Fruit fly (Drosophila melanogaster): ENCODE results near the gene CG10237.
A peak's percentile ranks its signal among the peaks of the same experiment; 100 is the strongest.

CG10237 gene

DNA sequence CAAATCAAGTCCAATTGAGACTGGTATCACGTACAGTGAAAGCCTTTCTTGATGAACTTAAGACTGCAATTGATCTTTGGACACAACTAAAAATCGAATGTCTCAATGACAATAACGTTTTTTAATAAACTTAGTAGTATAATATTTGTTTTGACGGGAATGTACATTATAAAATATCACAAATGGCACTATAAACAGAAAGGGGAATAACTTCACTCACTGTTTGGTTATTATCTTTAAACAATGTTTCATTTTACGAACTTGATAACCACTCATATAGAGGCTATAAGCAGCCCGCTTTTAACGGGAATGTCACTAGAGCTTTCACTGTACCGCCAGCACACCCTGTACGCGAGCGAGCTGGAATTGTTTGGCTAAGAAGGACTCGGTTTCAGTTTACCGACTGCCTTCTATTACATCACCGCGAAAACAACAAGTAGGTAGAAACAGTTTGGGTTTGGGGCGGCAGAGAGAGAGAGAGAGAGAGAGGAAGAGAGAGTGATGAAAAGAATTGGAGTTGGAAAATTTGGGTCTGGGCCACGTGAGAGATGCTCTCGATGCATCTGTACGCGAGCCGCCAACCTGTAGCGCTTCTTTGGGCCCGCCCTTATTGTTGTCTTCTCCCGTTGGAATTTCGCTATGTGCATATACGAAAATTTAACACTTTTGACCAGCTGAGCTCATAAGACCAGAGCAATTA, 44.8 kb downstream of the CG10237 start (continued):
- TF ChIP-seq Mad (GFP tag; optimal IDR thresholded peaks at IDR 0.05) (no peak), CG8765 (GFP tag; IDR thresholded peaks at IDR 0.05) (no peak), CTCF (GFP tag; optimal IDR thresholded peaks at IDR 0.05) (no peak), Sox102F (GFP tag; optimal IDR thresholded peaks at IDR 0.05) (peak; percentile 22), Pdp1 (GFP tag; optimal IDR thresholded peaks at IDR 0.05) (peak in 1 of 2 experiments; percentile 78), shn (GFP tag; optimal IDR thresholded peaks at IDR 0.05) (peak; percentile 16), tgo (GFP tag; IDR thresholded peaks at IDR 0.05) (no peak), CG11696 (GFP tag; IDR thresholded peaks at IDR 0.05) (no peak), NfI (GFP tag; optimal IDR thresholded peaks at IDR 0.05) (peak; percentile 12), ttk (GFP tag; IDR thresholded peaks at IDR 0.05) (no peak), sens (GFP tag) (peak; percentile 44), ap (GFP tag; IDR thresholded peaks at IDR 0.05) (no peak), sd (tag; optimal IDR thresholded peaks at IDR 0.05) (peak; percentile 25), CG7745 (tag; optimal IDR thresholded peaks at IDR 0.05) (no peak), Bdp1 (GFP tag; optimal IDR thresholded peaks at IDR 0.05) (no peak), CG9609 (GFP tag; optimal IDR thresholded peaks at IDR 0.05) (no peak), CG1792 (GFP tag; optimal IDR thresholded peaks at IDR 0.05) (no peak), CG17361 (GFP tag; IDR thresholded peaks at IDR 0.05) (peak; percentile 51; the same call in 2 of the 3 replicates), twi (tag; optimal IDR thresholded peaks at IDR 0.05) (no peak), Trl (optimal IDR thresholded peaks at IDR 0.05) (peak; percentile 78 to 81), Trl (GFP tag; optimal IDR thresholded peaks at IDR 0.05) (no peak), Rx (GFP tag; IDR thresholded peaks at IDR 0.05) (no peak), caup (GFP tag; optimal IDR thresholded peaks at IDR 0.05; ENCODE audit: severe bottlenecking) (no peak), CG18011 (GFP tag; optimal IDR thresholded peaks at IDR 0.05) (no peak), Dref (GFP tag; IDR thresholded peaks at IDR 0.05) (no peak), Meics (GFP tag; optimal IDR thresholded peaks at IDR 0.05) (peak; percentile 49), Sry-δ (GFP tag; optimal IDR thresholded peaks at IDR 0.05) (no peak), BEAF-32 (GFP tag; optimal IDR thresholded peaks at IDR 0.05) (no peak), Awh (GFP tag; IDR thresholded peaks at IDR 0.05) (no peak), Ssrp (tag; optimal IDR thresholded peaks at IDR 0.05) (no peak), CG3995 (GFP tag; optimal IDR thresholded peaks at IDR 0.05) (no peak), unc-4 (GFP tag; IDR thresholded peaks at IDR 0.05; ENCODE audit: partially characterized antibody) (no peak), maf-S (GFP tag; optimal IDR thresholded peaks at IDR 0.05) (no peak), CG31388 (GFP tag; optimal IDR thresholded peaks at IDR 0.05) (no peak), pfk (GFP tag; optimal IDR thresholded peaks at IDR 0.05) (no peak), luna (GFP tag; optimal IDR thresholded peaks at IDR 0.05) (no peak), Myb (GFP tag; optimal IDR thresholded peaks at IDR 0.05) (no peak), gro (GFP tag; optimal IDR thresholded peaks at IDR 0.05) (no peak), Gug (GFP tag; IDR thresholded peaks at IDR 0.05) (no peak), CG11560 (tag; IDR thresholded peaks at IDR 0.05) (no peak), CG15514 (GFP tag; optimal IDR thresholded peaks at IDR 0.05) (peak; percentile 10), crc (GFP tag; optimal IDR thresholded peaks at IDR 0.05) (no peak), Ptx1 (GFP tag; IDR thresholded peaks at IDR 0.05) (0 out of 2 replicates have a peak, but pooled peaks have one; percentile 17), CG8089 (GFP tag; optimal IDR thresholded peaks at IDR 0.05) (no peak), tll (GFP tag; optimal IDR thresholded peaks at IDR 0.05) (no peak), kah (GFP tag; optimal IDR thresholded peaks at IDR 0.05) (peak; percentile 19), CG34376 (GFP tag; optimal IDR thresholded peaks at IDR 0.05) (no peak), CG1832 (GFP tag; optimal IDR thresholded peaks at IDR 0.05) (no peak), HmgZ (tag; optimal IDR thresholded peaks at IDR 0.05) (peak; percentile 6), CG10267 (tag; optimal IDR thresholded peaks at IDR 0.05) (no peak), Ravus (GFP tag; IDR thresholded peaks at IDR 0.05) (no peak)
